Fruit fly (Drosophila melanogaster): Measurements from ENCODE around the gene eIF1A.

Gene eIF1A

dm6 chr3R:18260016-18260415 lies 14.4 kb upstream of the eIF1A start (continued):
- TF ChIP-seq Asciz (GFP tag; optimal IDR thresholded peaks at IDR 0.05) (no peak), maf-S (GFP tag; optimal IDR thresholded peaks at IDR 0.05) (no peak), Side (GFP tag; optimal IDR thresholded peaks at IDR 0.05) (no peak), kni (GFP tag; optimal IDR thresholded peaks at IDR 0.05) (no peak), gsb-n (tag; optimal IDR thresholded peaks at IDR 0.05) (peak; percentile 71), Bdp1 (GFP tag; optimal IDR thresholded peaks at IDR 0.05) (no peak)

dm6 chr3R:18261602-18262001 lies 12.9 kb upstream of the eIF1A start:
- peak; percentile 51; the same call in 1 of the 2 replicates for TF ChIP-seq CG4360 (GFP tag; IDR thresholded peaks at IDR 0.05)
- peak; percentile 18 for TF ChIP-seq nerfin-1 (tag; optimal IDR thresholded peaks at IDR 0.05)
- peak in 1 of 2 experiments; percentile 3 for TF ChIP-seq Trl (optimal IDR thresholded peaks at IDR 0.05)
- no peak for TF ChIP-seq Trl (GFP tag; optimal IDR thresholded peaks at IDR 0.05)
- no peak for TF ChIP-seq aop (GFP tag; IDR thresholded peaks at IDR 0.05)
- peak; percentile 54 for TF ChIP-seq crol (GFP tag; IDR thresholded peaks at IDR 0.05)
- TF ChIP-seq CG16813 (GFP tag; IDR thresholded peaks at IDR 0.05; ENCODE audit: partially characterized antibody), result 0 out of 3 replicates have a peak, but pooled peaks have one; percentile 35
- TF ChIP-seq pros (GFP tag; optimal IDR thresholded peaks at IDR 0.05), result peak; percentile 53
- TF ChIP-seq dimm (GFP tag; IDR thresholded peaks at IDR 0.05), result peak; percentile 21; the same call in 1 of the 2 replicates
- TF ChIP-seq repo (GFP tag; optimal IDR thresholded peaks at IDR 0.05), result no peak
- TF ChIP-seq Xrp1 (GFP tag; IDR thresholded peaks at IDR 0.05), result 0 out of 2 replicates have a peak, but pooled peaks have one; percentile 3

- TF ChIP-seq Adf1 (GFP tag; IDR thresholded peaks at IDR 0.05) (peak; percentile 87), Nf-YB (GFP tag; optimal IDR thresholded peaks at IDR 0.05) (peak; percentile 32), Nf-YC (tag; optimal IDR thresholded peaks at IDR 0.05) (peak; percentile 62), repo (GFP tag; optimal IDR thresholded peaks at IDR 0.05) (no peak), Xrp1 (GFP tag; IDR thresholded peaks at IDR 0.05) (no peak), CG18599 (GFP tag; optimal IDR thresholded peaks at IDR 0.05) (peak; percentile 6), cg (GFP tag; optimal IDR thresholded peaks at IDR 0.05) (peak; percentile 11), CG3163 (GFP tag; optimal IDR thresholded peaks at IDR 0.05) (peak; percentile 42), ewg (GFP tag; optimal IDR thresholded peaks at IDR 0.05) (peak; percentile 78), Xbp1 (GFP tag; optimal IDR thresholded peaks at IDR 0.05) (no peak), luna (GFP tag; optimal IDR thresholded peaks at IDR 0.05) (no peak), lmd (GFP tag; IDR thresholded peaks at IDR 0.05) (no peak), CG31365 (tag; optimal IDR thresholded peaks at IDR 0.05) (no peak), CG10366 (GFP tag; IDR thresholded peaks at IDR 0.05) (no peak), Trl (optimal IDR thresholded peaks at IDR 0.05) (peak; percentile 62 to 77), Trl (GFP tag; optimal IDR thresholded peaks at IDR 0.05) (no peak)
Observed at dm6 chr3R:18265275-18265674, 9.2 kb upstream of the eIF1A start.

dm6 chr3R:18266665-18267064 lies 7.8 kb upstream of the eIF1A start:
- TF ChIP-seq fd64A (GFP tag; optimal IDR thresholded peaks at IDR 0.05) (no peak), Hr3 (GFP tag; optimal IDR thresholded peaks at IDR 0.05) (no peak), seq (GFP tag; IDR thresholded peaks at IDR 0.05) (peak; percentile 51; the same call in 1 of the 2 replicates), Nf-YB (GFP tag; optimal IDR thresholded peaks at IDR 0.05) (peak; percentile 94), br (optimal IDR thresholded peaks at IDR 0.05) (no peak), Nf-YC (tag; optimal IDR thresholded peaks at IDR 0.05) (peak; percentile 93), Stat92E (GFP tag; optimal IDR thresholded peaks at IDR 0.05) (no peak), CG11456 (GFP tag; IDR thresholded peaks at IDR 0.05) (no peak)
